Worm (Caenorhabditis elegans) whole organism, midembryonic: ENCODE measurements around the gene T25B2.4.

Experiments
- T22C8.4 ChIP-seq: fragments of 200-800 bp; sonication (Bioruptor generic); IDR thresholded peaks from 2 replicates; pipeline ENCODE4 v1.3.6; 2022; ENCODE audit warnings: missing genetic modification characterization, missing compliant biosample characterization
- med-1 ChIP-seq: sonication (generic microtip); optimal IDR thresholded peaks from 2 replicates; lab custom pipeline; 2017; ENCODE audit warnings: missing genetic modification characterization, mild to moderate bottlenecking, missing compliant biosample characterization, antibody characterized with exemption, missing genetic modification reagents; ENCODE audit not compliant: insufficient read depth
- tab-1 ChIP-seq: fragments of 200-800 bp; sonication (Bioruptor generic); IDR thresholded peaks from 2 replicates; pipeline ENCODE4 v1.3.6; 2022; ENCODE audit warnings: missing genetic modification characterization, missing compliant biosample characterization
- ztf-29 ChIP-seq: fragments of 200-800 bp; sonication (Bioruptor generic); IDR thresholded peaks from 2 replicates; pipeline ENCODE4 v1.3.6; 2022; ENCODE audit warnings: missing genetic modification reagents, missing genetic modification characterization, missing compliant biosample characterization

ce11 chrX:6189955-6190354 is 11.9 kb downstream of the T25B2.4 start, which contains the start of gene T13C5.9:
- TF ChIP-seq tab-1 (GFP tag; lab: Robert Waterston, UW) (no peak), med-1 (GFP tag; lab: Kevin White, UChicago) (no peak), ztf-29 (GFP tag; lab: Robert Waterston, UW) (no peak), T22C8.4 (GFP tag; lab: Robert Waterston, UW) (no peak)
